Worm (Caenorhabditis elegans) whole organism, dauer: Measurements from ENCODE around the gene C08B6.3.

Experiments used
- unc-62 ChIP-seq: sonication (generic microtip); optimal IDR thresholded peaks from 2 replicates; lab custom pipeline; 2017; ENCODE audit warnings: missing biosample characterization, missing genetic modification reagents, missing genetic modification characterization

The C08B6.3 gene

DNA sequence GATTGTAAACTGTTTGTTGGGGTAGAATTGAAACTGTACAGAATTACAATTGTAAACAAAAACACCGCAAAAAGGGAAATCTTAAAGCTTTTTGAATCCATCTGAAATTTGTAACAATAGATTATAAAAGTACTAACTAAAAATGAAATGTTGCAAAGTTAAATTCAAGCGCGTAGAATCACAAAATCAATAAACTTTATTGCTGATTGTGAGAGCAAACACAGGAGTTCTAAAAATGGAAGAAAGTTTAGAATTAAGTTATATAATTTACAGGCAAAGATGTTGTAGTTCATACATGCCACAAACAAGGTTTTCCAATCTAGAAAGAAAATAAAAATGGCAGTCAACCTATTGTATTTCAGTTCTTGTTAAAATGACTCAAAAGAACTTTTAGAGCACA, at the start of gene C08B6.3:
Gene C08B6.3 (minus strand): TSS at position 101 of the 400 bp plus-strand sequence.
- no peak for TF ChIP-seq unc-62 (GFP tag; lab: Kevin White, UChicago)

DNA sequence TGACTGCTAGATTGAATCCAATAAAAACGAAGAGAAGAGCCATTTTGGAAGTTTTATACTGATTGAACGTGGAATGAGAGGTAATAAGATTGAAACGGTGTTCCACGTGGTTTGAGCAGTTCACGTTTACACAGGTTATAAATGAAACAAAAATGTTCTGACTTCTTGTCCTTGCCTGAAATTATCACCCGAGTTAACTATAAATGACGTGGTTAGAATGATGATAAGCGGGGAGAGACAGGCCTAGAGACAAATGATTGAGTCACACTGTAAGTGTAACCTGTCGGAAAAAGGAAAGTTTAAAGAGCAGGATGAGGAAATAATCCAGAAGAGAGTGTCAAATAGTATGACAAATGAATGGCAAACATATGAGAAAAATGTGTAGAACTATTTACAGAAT, 48.9 kb upstream of the C08B6.3 start, which contains the start of gene C51E3.10:
Gene C51E3.10 (minus strand): TSS at position 181 of the 400 bp plus-strand sequence.
- no peak for TF ChIP-seq unc-62 (GFP tag; lab: Kevin White, UChicago)

DNA sequence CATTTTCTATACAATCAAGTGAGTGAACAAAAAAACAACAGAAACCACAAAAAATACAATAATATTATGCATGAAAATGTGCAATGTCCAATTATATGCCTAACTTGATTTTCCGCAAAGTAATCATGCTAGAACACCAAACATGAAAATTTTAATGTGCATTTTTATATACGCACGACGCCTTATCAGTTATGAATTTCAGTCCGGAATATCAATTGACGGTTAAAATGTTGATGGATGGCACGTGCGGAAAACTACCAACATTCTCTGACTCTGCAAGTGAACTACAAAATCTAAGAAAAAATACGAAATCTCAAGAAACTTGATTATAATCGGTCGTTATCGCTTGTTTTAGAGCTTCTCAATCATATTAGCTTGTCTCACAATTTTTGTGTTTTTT, 47.9 kb upstream of the C08B6.3 start:
- TF ChIP-seq unc-62 (GFP tag; lab: Kevin White, UChicago): no peak

DNA sequence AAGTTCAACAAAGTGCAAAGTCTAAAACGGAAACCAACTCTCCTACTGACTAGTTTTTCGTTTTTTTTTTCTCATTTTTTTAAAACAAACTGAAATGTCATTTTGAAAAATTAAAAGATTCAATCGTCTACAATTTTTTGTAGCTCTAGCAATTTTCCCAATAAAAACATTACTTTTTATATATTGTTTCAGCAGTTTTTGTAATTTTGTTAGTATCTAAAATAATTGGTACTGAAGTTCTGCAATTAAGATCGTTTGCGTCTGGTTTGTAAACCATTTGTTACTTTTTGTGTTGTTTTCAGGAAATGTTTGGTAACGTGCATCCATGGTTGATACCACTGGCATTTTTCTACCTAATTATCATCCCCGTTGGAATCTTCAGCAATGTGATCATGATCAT, 46.4 kb upstream of the C08B6.3 start, which contains the start of gene srsx-30:
Gene srsx-30 (plus strand): TSS at position 301 of the 400 bp plus-strand sequence.
- no peak for TF ChIP-seq unc-62 (GFP tag; lab: Kevin White, UChicago)

DNA sequence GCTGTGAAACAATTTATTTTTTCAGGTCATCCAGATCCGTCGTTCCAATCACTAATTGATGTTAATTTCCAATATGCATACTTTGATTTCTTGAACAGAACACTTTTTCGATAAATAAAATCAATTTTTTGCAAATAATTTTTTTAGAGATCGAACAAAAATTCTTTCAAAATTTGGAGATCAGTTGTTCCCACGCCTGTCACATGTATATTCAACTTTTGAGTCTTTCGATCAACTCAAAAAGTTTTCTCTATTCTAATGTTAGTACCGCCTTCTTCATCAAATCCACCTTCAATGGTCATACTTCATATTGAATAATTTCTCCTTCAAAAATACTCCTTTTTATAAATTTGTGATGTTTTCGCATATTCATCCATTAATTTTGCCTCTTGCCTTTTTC, 42.6 kb upstream of the C08B6.3 start, which contains the start of gene srsx-29:
Gene srsx-29 (plus strand): TSS at position 301 of the 400 bp plus-strand sequence.
- no peak for TF ChIP-seq unc-62 (GFP tag; lab: Kevin White, UChicago)

DNA sequence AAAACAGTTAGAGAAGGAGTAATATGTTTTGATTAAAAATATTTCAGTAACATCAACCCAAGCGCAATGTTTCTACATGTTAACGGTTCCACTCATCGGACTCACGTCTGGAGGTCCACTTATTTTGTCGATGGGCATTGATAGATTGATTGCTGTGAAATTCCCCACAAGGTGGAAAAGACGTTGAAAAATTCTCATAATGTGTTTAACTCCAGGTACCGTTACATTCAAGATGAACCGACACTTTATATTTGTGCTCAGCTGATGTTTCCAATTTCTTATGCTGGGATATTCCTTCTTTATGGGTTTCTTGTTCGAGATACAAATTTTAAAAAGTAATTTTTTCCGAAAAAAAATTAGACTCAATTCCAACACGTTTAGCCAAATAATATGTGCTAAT, 41.0 kb upstream of the C08B6.3 start:
- TF ChIP-seq unc-62 (GFP tag; lab: Kevin White, UChicago): no peak

DNA sequence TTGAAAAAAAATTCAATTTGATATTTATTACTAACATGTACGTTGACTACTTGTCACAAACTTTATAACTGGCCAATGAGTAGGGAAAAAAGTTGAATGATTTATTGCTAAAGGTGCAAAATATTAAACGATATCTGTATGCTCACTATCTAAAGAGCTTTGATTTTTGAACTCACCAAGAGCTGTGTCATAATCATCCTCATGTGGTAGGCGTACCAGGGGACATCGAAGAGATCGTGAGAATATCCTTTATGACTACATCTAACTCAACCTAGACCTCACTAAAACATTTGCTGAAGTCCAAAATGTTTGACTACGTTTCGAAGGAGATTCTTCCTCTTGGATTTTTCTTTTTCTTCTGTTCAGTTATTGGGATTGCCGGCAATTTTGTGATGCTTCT, 40.2 kb upstream of the C08B6.3 start, which contains the start of gene srsx-28:
Gene srsx-28 (plus strand): TSS at position 301 of the 400 bp plus-strand sequence.
- TF ChIP-seq unc-62 (GFP tag; lab: Kevin White, UChicago): no peak

DNA sequence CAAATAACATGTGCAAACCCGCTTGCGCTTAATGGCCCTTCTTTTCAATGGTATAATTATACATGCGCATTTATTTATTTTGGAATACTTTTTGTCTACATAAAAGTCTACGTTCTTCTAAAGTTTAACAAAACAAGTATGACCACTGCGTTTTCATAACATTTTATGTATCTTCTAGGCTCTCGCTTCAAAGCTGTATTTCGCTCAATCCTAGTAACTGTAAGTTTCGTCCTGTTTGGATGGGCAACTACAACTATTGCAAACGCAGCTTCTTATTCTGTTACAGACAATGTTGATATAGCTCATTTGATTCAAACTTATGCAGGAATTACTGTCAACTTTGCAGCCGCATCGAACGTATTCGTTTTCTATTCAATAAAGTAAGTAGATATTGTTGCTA, 37.6 kb upstream of the C08B6.3 start, which contains the start of gene srsx-27:
Gene srsx-27 (plus strand): TSS at position 301 of the 400 bp plus-strand sequence.
- TF ChIP-seq unc-62 (GFP tag; lab: Kevin White, UChicago): no peak

DNA sequence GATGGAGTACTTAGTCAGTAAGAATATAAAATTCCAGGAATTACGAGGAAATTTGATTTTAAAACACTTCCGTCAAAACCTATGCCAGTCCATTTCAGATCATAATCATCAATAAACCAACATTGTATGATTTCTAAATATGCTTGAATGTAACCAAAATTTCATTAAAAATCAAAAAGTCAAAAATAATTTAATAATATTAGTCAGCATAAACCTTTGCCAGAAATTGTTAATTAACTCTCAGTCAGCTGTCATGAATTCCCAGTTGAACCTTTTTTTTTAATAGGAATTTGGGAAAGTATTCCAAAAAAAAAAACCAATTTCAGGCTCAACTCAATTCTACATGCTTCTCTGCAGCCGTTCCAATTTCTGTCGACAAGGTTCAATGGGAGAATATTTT, 36.3 kb upstream of the C08B6.3 start, which contains the start of gene srsx-26:
Gene srsx-26 (plus strand): TSS at position 301 of the 400 bp plus-strand sequence.
- no peak for TF ChIP-seq unc-62 (GFP tag; lab: Kevin White, UChicago)

DNA sequence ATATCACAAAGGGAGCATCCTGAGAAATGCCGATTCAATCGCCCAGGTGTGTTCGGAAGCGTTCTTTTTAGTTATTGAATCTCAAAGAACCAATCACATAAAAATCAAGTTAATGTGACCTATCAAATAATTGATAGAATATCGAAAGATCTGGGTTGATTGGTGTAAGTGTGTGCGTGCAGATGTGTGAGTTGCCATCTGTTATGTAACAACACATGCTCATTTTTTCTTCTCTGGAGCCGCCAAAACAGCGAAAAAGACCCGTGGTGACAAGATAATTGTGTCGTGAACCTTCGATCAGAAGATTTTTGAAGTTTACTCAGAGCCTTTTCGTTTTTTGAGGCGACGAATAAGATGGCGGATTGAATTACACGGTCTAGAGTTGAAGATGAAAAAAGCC, 34.7 kb upstream of the C08B6.3 start:
- TF ChIP-seq unc-62 (GFP tag; lab: Kevin White, UChicago): no peak

DNA sequence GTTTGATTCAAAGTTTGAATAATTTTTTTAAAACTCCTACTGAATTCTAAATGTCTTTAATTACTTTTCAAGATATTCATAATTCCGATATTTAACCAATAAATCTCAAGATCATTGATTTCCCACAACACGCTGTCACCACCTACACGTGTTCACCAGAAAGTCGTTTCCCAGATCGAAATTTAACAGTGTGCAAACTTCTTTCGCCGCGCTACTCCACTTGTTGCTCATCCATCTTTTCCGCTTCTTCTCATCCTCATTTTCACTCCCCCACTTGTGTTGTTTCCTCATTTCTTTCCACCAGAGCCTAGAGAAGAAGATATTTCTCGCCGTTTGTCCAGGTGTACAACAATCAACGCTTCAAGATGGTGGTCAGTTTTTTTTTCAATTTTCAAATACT, 33.6 kb upstream of the C08B6.3 start, which contains the start of gene C51E3.9:
Gene C51E3.9 (plus strand): TSS at position 301 of the 400 bp plus-strand sequence.
- TF ChIP-seq unc-62 (GFP tag; lab: Kevin White, UChicago): no peak

DNA sequence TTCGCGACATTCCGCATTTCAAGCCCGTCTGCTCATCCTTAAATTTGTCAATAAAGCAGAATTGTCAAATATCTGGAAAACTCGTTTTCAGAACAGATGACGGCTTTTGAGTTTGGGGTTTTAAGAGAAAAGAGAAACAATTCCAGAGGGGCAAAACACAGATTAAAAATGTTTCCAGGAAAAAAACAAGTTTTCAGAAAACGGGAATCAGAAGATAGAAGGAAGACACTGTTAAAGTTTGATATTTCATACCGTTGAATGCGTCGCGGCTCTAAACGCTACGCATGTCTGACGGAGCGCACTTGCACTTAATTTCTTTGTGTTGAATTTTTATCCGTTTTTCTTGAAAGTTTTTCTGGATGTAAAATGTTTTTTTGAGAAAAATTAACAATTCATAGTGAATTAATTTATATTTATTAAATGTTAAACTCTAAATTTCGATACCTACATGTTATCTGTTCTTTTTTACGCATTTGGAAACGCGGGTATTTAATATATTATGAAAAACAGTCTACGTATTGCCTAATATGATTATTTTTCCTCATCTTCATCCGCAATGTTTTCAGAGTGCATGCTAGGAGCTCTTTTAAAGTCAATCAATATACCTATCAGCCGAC, 22.1 kb upstream of the C08B6.3 start, which contains the start of the genes C08B6.18, wdr-20 and C08B6.8:
Gene C08B6.18 (minus strand): TSS at position 51 of the 617 bp plus-strand sequence.
Gene wdr-20 (minus strand): TSS at position 82 of the 617 bp plus-strand sequence.
Gene C08B6.8 (plus strand): TSS at position 567 of the 617 bp plus-strand sequence.
- TF ChIP-seq unc-62 (GFP tag; lab: Kevin White, UChicago): no peak

DNA sequence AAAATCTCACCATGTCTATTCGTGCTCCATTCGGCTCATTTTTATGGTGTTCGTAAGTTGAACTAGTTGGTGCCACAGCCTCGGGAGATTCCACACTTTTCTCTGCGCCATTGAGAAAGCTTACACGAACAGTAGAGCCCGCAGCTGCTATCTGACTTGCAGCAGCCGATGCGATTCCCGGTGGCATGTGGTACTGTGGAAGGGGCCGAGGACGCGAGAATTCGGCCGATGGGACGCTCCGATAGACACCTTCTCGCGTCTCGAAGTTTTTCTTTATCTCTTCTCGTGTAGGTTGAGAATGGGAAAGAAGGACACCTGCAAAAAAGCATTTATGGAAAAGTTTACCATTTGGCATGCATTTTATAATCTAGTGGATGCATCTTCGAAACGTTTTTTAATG, 21.2 kb upstream of the C08B6.3 start:
- TF ChIP-seq unc-62 (GFP tag; lab: Kevin White, UChicago): no peak

DNA sequence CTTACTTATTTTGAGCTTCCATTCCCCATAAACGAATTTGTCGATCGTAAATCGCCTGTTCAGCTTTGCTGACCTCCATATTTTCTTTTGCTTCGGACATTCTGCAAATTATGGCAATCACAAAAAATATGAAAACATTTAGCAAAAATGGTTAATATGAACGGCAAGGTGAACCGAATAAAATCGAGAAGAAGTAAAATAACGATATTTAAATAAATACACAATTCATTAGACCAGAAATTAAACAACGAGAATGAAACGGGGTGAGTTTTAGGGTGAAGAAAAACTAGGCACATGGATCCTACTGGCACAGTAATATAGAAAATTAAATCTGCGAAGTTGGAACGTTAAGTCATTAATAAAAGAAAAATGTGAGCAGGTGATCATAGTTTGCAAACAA, 18.1 kb upstream of the C08B6.3 start, which contains the start of gene aos-1:
Gene aos-1 (minus strand): TSS at position 101 of the 400 bp plus-strand sequence.
- no peak for TF ChIP-seq unc-62 (GFP tag; lab: Kevin White, UChicago)

DNA sequence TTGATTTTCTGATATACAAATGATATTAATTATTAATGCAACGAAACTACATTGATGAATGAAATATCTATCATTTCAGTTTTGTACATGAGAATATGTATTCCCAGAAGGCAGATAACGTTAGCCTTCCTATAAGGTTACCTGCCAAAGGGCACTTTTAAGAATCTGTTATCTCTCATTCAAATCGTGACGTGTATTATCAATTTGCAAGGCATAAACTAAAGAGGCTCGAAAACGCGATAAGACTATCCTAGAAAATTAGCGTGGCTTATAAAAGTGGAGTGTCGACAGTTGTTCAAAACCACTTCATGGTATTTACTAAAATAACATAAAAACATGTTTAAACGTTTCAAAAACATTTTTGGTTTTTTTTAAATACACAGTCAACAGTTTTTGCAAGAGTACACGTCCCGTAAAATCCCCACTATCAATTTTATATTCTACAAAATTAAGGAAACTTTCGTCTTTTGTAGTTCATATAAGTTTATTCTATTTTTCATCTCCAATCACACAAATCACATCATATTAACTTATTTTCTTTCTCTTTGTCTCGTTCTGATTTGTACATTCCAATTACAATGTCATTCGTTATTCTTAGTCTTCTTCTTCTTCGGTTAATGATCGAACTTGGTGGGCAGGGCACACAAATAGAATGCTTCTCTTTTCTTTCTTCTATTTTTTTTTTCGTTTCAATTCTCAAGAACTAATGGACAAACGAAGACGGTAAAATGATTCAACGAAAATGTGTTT, 12.9 kb upstream of the C08B6.3 start, which contains the start of gene C08B6.10:
Gene C08B6.10 (plus strand): TSS at position 700 of the 750 bp plus-strand sequence.
- no peak for TF ChIP-seq unc-62 (GFP tag; lab: Kevin White, UChicago)

DNA sequence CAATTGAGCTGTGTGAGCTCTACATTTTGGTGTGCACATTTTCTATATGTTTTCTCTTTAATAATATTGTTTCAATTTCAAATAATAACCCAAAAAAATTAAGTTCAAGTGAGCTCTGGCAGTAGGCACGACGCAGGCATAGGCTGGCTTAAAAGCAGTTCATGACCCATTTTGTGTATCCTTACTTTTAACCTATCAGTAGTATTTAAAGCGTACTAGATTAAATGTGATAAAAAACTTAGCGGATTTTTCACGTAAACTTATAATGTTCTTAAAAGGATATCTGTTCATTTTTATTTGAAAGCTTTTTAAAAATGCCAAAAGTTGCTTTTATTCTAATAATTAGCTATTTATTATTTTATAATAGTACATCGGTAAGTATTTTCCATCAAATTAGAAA, 11.2 kb upstream of the C08B6.3 start, which contains the start of gene C08B6.6:
Gene C08B6.6 (plus strand): TSS at position 301 of the 400 bp plus-strand sequence.
- no peak for TF ChIP-seq unc-62 (GFP tag; lab: Kevin White, UChicago)
